Fruit fly (Drosophila melanogaster) whole organism, pupa: Measurements from ENCODE around the gene Edem1.

Experiments
- CG10348 ChIP-seq: fragments of 200-800 bp; sonication (Bioruptor generic); IDR thresholded peaks from 2 replicates; pipeline ENCODE4 v1.3.6; 2022; ENCODE audit warnings: missing biosample characterization, missing genetic modification characterization
- CG12605 ChIP-seq: fragments of 200-800 bp; sonication (Bioruptor generic); IDR thresholded peaks from 2 replicates; pipeline ENCODE4 v1.3.6; 2022; ENCODE audit warnings: missing biosample characterization, missing genetic modification characterization
- CG13204 ChIP-seq: fragments of 200-800 bp; sonication (Bioruptor generic); optimal IDR thresholded peaks from 2 replicates; lab custom pipeline; 2018; ENCODE audit warnings: missing biosample characterization, mild to moderate bottlenecking, missing genetic modification characterization, moderate library complexity
- CG14655 ChIP-seq: fragments of 200-800 bp; sonication (Bioruptor generic); optimal IDR thresholded peaks from 3 replicates; lab custom pipeline; 2017; ENCODE audit warnings: mild to moderate bottlenecking, missing biosample characterization, missing genetic modification reagents, missing genetic modification characterization
- CG15710 ChIP-seq: fragments of 200-800 bp; sonication (Bioruptor generic); optimal IDR thresholded peaks from 2 replicates; lab custom pipeline; 2018; ENCODE audit warnings: missing biosample characterization, mild to moderate bottlenecking, missing genetic modification characterization, moderate library complexity
- CG17806 ChIP-seq: fragments of 200-800 bp; sonication (Bioruptor generic); optimal IDR thresholded peaks from 2 replicates; lab custom pipeline; 2018; ENCODE audit warnings: missing biosample characterization, mild to moderate bottlenecking, missing genetic modification characterization, moderate library complexity
- CG32121 ChIP-seq: fragments of 200-800 bp; sonication (Bioruptor generic); IDR thresholded peaks from 2 replicates; pipeline ENCODE4 v1.3.6; 2022; ENCODE audit warnings: missing biosample characterization, missing genetic modification characterization
- CG34367 ChIP-seq: fragments of 200-800 bp; sonication (Bioruptor generic); optimal IDR thresholded peaks from 2 replicates; lab custom pipeline; 2018; ENCODE audit warnings: missing biosample characterization, mild to moderate bottlenecking, missing genetic modification characterization
- CG4496 ChIP-seq: fragments of 200-800 bp; sonication (Bioruptor generic); IDR thresholded peaks from 3 replicates; pipeline ENCODE4 v1.3.6; 2022; ENCODE audit warnings: missing biosample characterization, missing genetic modification characterization
- CG8159 ChIP-seq: fragments of 200-800 bp; sonication (Bioruptor generic); optimal IDR thresholded peaks from 3 replicates; lab custom pipeline; 2018; ENCODE audit warnings: missing biosample characterization, mild to moderate bottlenecking, missing genetic modification characterization, moderate library complexity
- CG8301 ChIP-seq: fragments of 200-800 bp; sonication (Bioruptor generic); optimal IDR thresholded peaks from 2 replicates; lab custom pipeline; 2018; ENCODE audit warnings: missing biosample characterization, mild to moderate bottlenecking, missing genetic modification characterization
- CG9948 ChIP-seq: fragments of 200-800 bp; sonication (Bioruptor generic); optimal IDR thresholded peaks from 2 replicates; lab custom pipeline; 2018; ENCODE audit warnings: missing biosample characterization, mild to moderate bottlenecking, missing genetic modification characterization, moderate library complexity
- D1 ChIP-seq: fragments of 200-800 bp; sonication (Bioruptor generic); optimal IDR thresholded peaks from 2 replicates; lab custom pipeline; 2018; ENCODE audit warnings: missing biosample characterization, mild to moderate bottlenecking, missing genetic modification characterization, moderate library complexity
- EcR ChIP-seq: fragments of 200-800 bp; sonication (Bioruptor generic); optimal IDR thresholded peaks from 3 replicates; lab custom pipeline; 2019; ENCODE audit warnings: missing biosample characterization, missing genetic modification characterization, mild to moderate bottlenecking, moderate library complexity, missing genetic modification reagents
- Ets98B ChIP-seq: fragments of 200-800 bp; sonication (Bioruptor generic); IDR thresholded peaks from 2 replicates; pipeline ENCODE4 v1.3.6; 2022; ENCODE audit warnings: missing biosample characterization, missing genetic modification characterization
- Pif1A ChIP-seq: fragments of 200-800 bp; sonication (Bioruptor generic); optimal IDR thresholded peaks from 3 replicates; lab custom pipeline; 2016; ENCODE audit warnings: missing biosample characterization, missing genetic modification characterization
- Pif1B ChIP-seq: fragments of 200-800 bp; sonication (Bioruptor generic); optimal IDR thresholded peaks from 3 replicates; lab custom pipeline; 2016; ENCODE audit warnings: missing biosample characterization, missing genetic modification characterization
- Snoo ChIP-seq: fragments of 200-800 bp; sonication (Bioruptor generic); optimal IDR thresholded peaks from 3 replicates; lab custom pipeline; 2017; ENCODE audit warnings: missing biosample characterization, mild to moderate bottlenecking, missing genetic modification characterization, inconsistent platforms
- fd96Ca ChIP-seq: fragments of 200-800 bp; sonication (Bioruptor generic); IDR thresholded peaks from 3 replicates; pipeline ENCODE4 v1.3.6; 2022; ENCODE audit warnings: missing biosample characterization, missing genetic modification characterization
- gl ChIP-seq: fragments of 200-800 bp; sonication (Bioruptor generic); optimal IDR thresholded peaks from 2 replicates; lab custom pipeline; 2018; ENCODE audit warnings: missing biosample characterization, mild to moderate bottlenecking, missing genetic modification characterization
- rn ChIP-seq: fragments of 200-800 bp; sonication (Bioruptor generic); IDR thresholded peaks from 2 replicates; pipeline ENCODE4 v1.3.6; 2022; ENCODE audit warnings: missing biosample characterization, missing genetic modification characterization

Edem1 gene

dm6 chrX:1880779-1881178 lies 27.8 kb downstream of the Edem1 start:
- TF ChIP-seq CG14655 (GFP tag; lab: Kevin White, UChicago) = no peak
- TF ChIP-seq Snoo (tag; lab: Kevin White, UChicago) = no peak
- TF ChIP-seq rn (GFP tag; lab: Robert Waterston, UW) = no peak
- TF ChIP-seq gl (tag; lab: Kevin White, UChicago) = no peak
- TF ChIP-seq CG10348 (GFP tag; lab: Robert Waterston, UW) = no peak
- no peak for TF ChIP-seq Pif1B (GFP tag; lab: Kevin White, UChicago)
- TF ChIP-seq CG17806 (tag; lab: Kevin White, UChicago) = no peak
- TF ChIP-seq D1 (tag; lab: Kevin White, UChicago) = no peak
- TF ChIP-seq CG34367 (tag; lab: Kevin White, UChicago) = no peak
- TF ChIP-seq CG32121 (GFP tag; lab: Robert Waterston, UW) = no peak
- TF ChIP-seq fd96Ca (GFP tag; lab: Robert Waterston, UW) = no peak
- TF ChIP-seq Pif1A (GFP tag; lab: Kevin White, UChicago) = no peak
- no peak for TF ChIP-seq EcR (GFP tag; lab: Kevin White, UChicago)
- TF ChIP-seq CG4496 = no peak
- no peak for TF ChIP-seq CG13204
- no peak for TF ChIP-seq CG9948 (tag; lab: Kevin White, UChicago)
- TF ChIP-seq CG8301 (tag; lab: Kevin White, UChicago) = no peak
- TF ChIP-seq CG8159 = no peak
- TF ChIP-seq CG15710 (tag; lab: Kevin White, UChicago) = no peak
- no peak for TF ChIP-seq Ets98B

dm6 chrX:1880139-1880556 lies 28.5 kb downstream of the Edem1 start, which contains the start of gene Coa8:
Gene Coa8 (plus strand): TSS chrX:1880282.
- TF ChIP-seq rn (GFP tag; lab: Robert Waterston, UW) (no peak), Snoo (tag; lab: Kevin White, UChicago) (peak; percentile 12), CG8159 (peak; percentile 35), Ets98B (peak; percentile 35), CG8301 (tag; lab: Kevin White, UChicago) (no peak), CG13204 (no peak), CG4496 (peak; percentile 67; the same call in 2 of the 3 replicates), CG34367 (tag; lab: Kevin White, UChicago) (peak; percentile 32), CG12605 (GFP tag; lab: Robert Waterston, UW) (0 out of 2 replicates have a peak, but pooled peaks have one; percentile 13), CG32121 (GFP tag; lab: Robert Waterston, UW) (no peak; the same call in 1 of the 2 replicates), CG15710 (tag; lab: Kevin White, UChicago) (peak; percentile 35), fd96Ca (GFP tag; lab: Robert Waterston, UW) (peak; percentile 51; the same call in 2 of the 3 replicates), EcR (GFP tag; lab: Kevin White, UChicago) (no peak)

- peak; percentile 38; the same call in 1 of the 2 replicates for TF ChIP-seq rn (GFP tag; lab: Robert Waterston, UW)
- TF ChIP-seq CG8301 (tag; lab: Kevin White, UChicago) = peak; percentile 43
- peak; percentile 39 for TF ChIP-seq CG8159
- TF ChIP-seq CG4496 = peak; percentile 44; the same call in 1 of the 3 replicates
- peak; percentile 30 for TF ChIP-seq CG9948 (tag; lab: Kevin White, UChicago)
- no peak for TF ChIP-seq CG32121 (GFP tag; lab: Robert Waterston, UW)
- TF ChIP-seq Snoo (tag; lab: Kevin White, UChicago) = peak; percentile 49
- no peak for TF ChIP-seq CG14655 (GFP tag; lab: Kevin White, UChicago)
- peak; percentile 17; the same call in 1 of the 2 replicates for TF ChIP-seq Ets98B
- TF ChIP-seq Pif1A (GFP tag; lab: Kevin White, UChicago) = no peak
- no peak for TF ChIP-seq D1 (tag; lab: Kevin White, UChicago)
- peak; percentile 33 for TF ChIP-seq CG17806 (tag; lab: Kevin White, UChicago)
- TF ChIP-seq CG10348 (GFP tag; lab: Robert Waterston, UW) = no peak
- TF ChIP-seq gl (tag; lab: Kevin White, UChicago) = no peak
- peak; percentile 46 for TF ChIP-seq CG15710 (tag; lab: Kevin White, UChicago)
- TF ChIP-seq CG12605 (GFP tag; lab: Robert Waterston, UW) = 0 out of 2 replicates have a peak, but pooled peaks have one; percentile 24
- TF ChIP-seq Pif1B (GFP tag; lab: Kevin White, UChicago) = no peak
- peak; percentile 71 for TF ChIP-seq fd96Ca (GFP tag; lab: Robert Waterston, UW)
- peak; percentile 36 for TF ChIP-seq CG34367 (tag; lab: Kevin White, UChicago)
- no peak for TF ChIP-seq CG13204
- TF ChIP-seq EcR (GFP tag; lab: Kevin White, UChicago) = no peak
These were observed 29.0 kb downstream of the Edem1 start, which contains the start of gene CG14818 for dm6 chrX:1879606-1880110. Gene CG14818 (minus strand): TSS chrX:1879774.

- peak; percentile 76 for TF ChIP-seq CG4496
- TF ChIP-seq fd96Ca (GFP tag; lab: Robert Waterston, UW) = no peak
- TF ChIP-seq Ets98B = peak; percentile 8; the same call in 1 of the 2 replicates
- peak; percentile 58 for TF ChIP-seq CG34367 (tag; lab: Kevin White, UChicago)
- TF ChIP-seq CG32121 (GFP tag; lab: Robert Waterston, UW) = no peak
- no peak for TF ChIP-seq CG8159
- TF ChIP-seq rn (GFP tag; lab: Robert Waterston, UW) = no peak
- TF ChIP-seq Snoo (tag; lab: Kevin White, UChicago) = peak; percentile 82
- TF ChIP-seq EcR (GFP tag; lab: Kevin White, UChicago) = peak; percentile 62
- TF ChIP-seq CG8301 (tag; lab: Kevin White, UChicago) = no peak
- no peak for TF ChIP-seq CG13204
- no peak for TF ChIP-seq Pif1B (GFP tag; lab: Kevin White, UChicago)
- TF ChIP-seq CG17806 (tag; lab: Kevin White, UChicago) = peak; percentile 4
- TF ChIP-seq CG14655 (GFP tag; lab: Kevin White, UChicago) = no peak
- no peak for TF ChIP-seq Pif1A (GFP tag; lab: Kevin White, UChicago)
- TF ChIP-seq CG15710 (tag; lab: Kevin White, UChicago) = peak; percentile 34
- TF ChIP-seq CG10348 (GFP tag; lab: Robert Waterston, UW) = no peak
- no peak for TF ChIP-seq CG9948 (tag; lab: Kevin White, UChicago)
- peak; percentile 54 for TF ChIP-seq gl (tag; lab: Kevin White, UChicago)
- no peak for TF ChIP-seq CG12605 (GFP tag; lab: Robert Waterston, UW)
- no peak for TF ChIP-seq D1 (tag; lab: Kevin White, UChicago)
These were observed 31.4 kb downstream of the Edem1 start, which contains the start of the genes CG14817 and CG14805 for dm6 chrX:1877107-1877736. Gene CG14817 (minus strand): TSS chrX:1877270. Gene CG14805 (plus strand): TSS chrX:1877317.
